Fruit fly (Drosophila melanogaster) S2 (cell line): ENCODE results near the gene CG13893.

Source experiments
- CG8478 ChIP-seq: fragments of >200 bp; optimal IDR thresholded peaks from 2 replicates; lab custom pipeline; 2018
- CTCF ChIP-seq, 2 experiments: fragments of >200 bp; optimal IDR thresholded peaks; 2 replicates each; lab custom pipeline; 2018

DNA sequence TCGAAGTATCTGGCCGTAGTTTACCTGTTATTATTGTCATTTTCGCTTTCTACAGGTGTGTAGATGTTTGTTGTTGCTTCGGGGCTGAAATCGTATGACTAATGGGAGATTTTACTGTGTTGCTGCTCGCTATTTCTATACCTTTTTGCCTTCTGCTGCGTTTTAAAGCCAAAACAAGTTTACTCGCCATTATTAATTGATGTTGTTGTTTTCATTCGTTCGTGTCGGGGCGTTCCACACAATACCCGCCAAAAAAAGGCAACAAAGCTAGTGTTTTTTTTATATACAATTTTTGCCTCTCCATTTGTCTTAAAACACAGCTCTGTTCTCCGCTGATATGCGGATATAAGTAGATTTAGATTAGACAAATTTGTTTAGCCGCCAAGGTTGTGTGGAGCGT is 48.5 kb downstream of the CG13893 start:
- TF ChIP-seq CTCF (optimal IDR thresholded peaks at IDR 0.05; lab: Kevin White, UChicago), result no peak
- TF ChIP-seq CG8478 (lab: Kevin White, UChicago), result no peak
